Fruit fly (Drosophila melanogaster) whole organism, wandering third instar larva: ENCODE data around the gene CG8065.

Source experiments
- Dif ChIP-seq: fragments of 200-275, 200-300 bp; sonication (Bioruptor generic); optimal IDR thresholded peaks from 2 replicates; lab custom pipeline; 2018; ENCODE audit warnings: missing biosample characterization, missing genetic modification characterization; ENCODE audit not compliant: partially characterized antibody
- Hr78 ChIP-seq: fragments of >200 bp; optimal IDR thresholded peaks from 2 replicates; lab custom pipeline; 2017; ENCODE audit warnings: missing biosample characterization, missing genetic modification characterization
- Mio ChIP-seq: sonication (Bioruptor generic); optimal IDR thresholded peaks from 2 replicates; lab custom pipeline; 2016; ENCODE audit warnings: missing biosample characterization, missing genetic modification characterization
- Myc ChIP-seq: fragments of >200 bp; optimal IDR thresholded peaks from 2 replicates; lab custom pipeline; 2017
- Rel ChIP-seq, 2 experiments: fragments of 200-800 bp; sonication (Bioruptor generic) in 1 of 2; optimal IDR thresholded peaks; 2 replicates in 1 of 2; 3 replicates in 1 of 2; lab custom pipeline; 2016 to 2019; ENCODE audit warnings: mild to moderate bottlenecking in 2 of 2, missing biosample characterization in 2 of 2, missing genetic modification characterization in 2 of 2, moderate library complexity in 1 of 2
- Sp1 ChIP-seq: fragments of 200-800 bp; sonication (Bioruptor generic); optimal IDR thresholded peaks from 3 replicates; lab custom pipeline; 2019; ENCODE audit warnings: missing biosample characterization, mild to moderate bottlenecking, missing genetic modification characterization, moderate library complexity
- dl ChIP-seq, 2 experiments: fragments of 175-275, 200-275 bp in 1 of 2; fragments of 200-275 bp in 1 of 2; sonication (Bioruptor generic); optimal IDR thresholded peaks; lab custom pipeline; 2018; ENCODE audit warnings: mild to moderate bottlenecking in 2 of 2, missing biosample characterization in 2 of 2, missing genetic modification characterization in 2 of 2, moderate library complexity in 2 of 2; ENCODE audit not compliant: partially characterized antibody in 2 of 2, insufficient read depth in 1 of 2
- dmrt93B ChIP-seq: fragments of 200-800 bp; sonication (Bioruptor generic); optimal IDR thresholded peaks from 2 replicates; lab custom pipeline; 2018; ENCODE audit warnings: missing biosample characterization, mild to moderate bottlenecking, missing genetic modification characterization
- ey ChIP-seq: fragments of 200-800 bp; sonication (Bioruptor generic); optimal IDR thresholded peaks from 2 replicates; lab custom pipeline; 2016; ENCODE audit warnings: missing biosample characterization, missing genetic modification characterization
- h ChIP-seq: fragments of 200-800 bp; sonication (Bioruptor generic); optimal IDR thresholded peaks from 3 replicates; lab custom pipeline; 2016; ENCODE audit warnings: missing biosample characterization, mild to moderate bottlenecking, missing genetic modification characterization
- jim ChIP-seq: fragments of 175-275, 200-325 bp; sonication (Bioruptor generic); optimal IDR thresholded peaks from 2 replicates; lab custom pipeline; 2016; ENCODE audit warnings: missing biosample characterization, mild to moderate bottlenecking, missing genetic modification characterization
- pan ChIP-seq: fragments of >200 bp; optimal IDR thresholded peaks from 2 replicates; lab custom pipeline; 2017
- psq ChIP-seq: fragments of 200-800 bp; sonication (Bioruptor generic); optimal IDR thresholded peaks from 3 replicates; lab custom pipeline; 2017; ENCODE audit warnings: missing biosample characterization, mild to moderate bottlenecking, missing genetic modification characterization, moderate library complexity
- usp ChIP-seq: fragments of >200 bp; optimal IDR thresholded peaks from 2 replicates; lab custom pipeline; 2017; ENCODE audit warnings: missing biosample characterization, missing genetic modification characterization

dm6 chr3L:10198571-10198970, 16.9 kb upstream of the CG8065 start:
- TF ChIP-seq Mio (GFP tag; lab: Kevin White, UChicago), result no peak
- TF ChIP-seq dmrt93B (GFP tag; lab: Kevin White, UChicago), result no peak
- TF ChIP-seq ey (GFP tag; lab: Kevin White, UChicago), result no peak
- TF ChIP-seq pan (lab: Kevin White, UChicago), result no peak
- no peak for TF ChIP-seq Hr78 (GFP tag; lab: Kevin White, UChicago)
- TF ChIP-seq Dif (GFP tag; lab: Kevin White, UChicago), result no peak
- no peak for TF ChIP-seq Rel (GFP tag; optimal IDR thresholded peaks at IDR 0.05; lab: Kevin White, UChicago)
- no peak for TF ChIP-seq Rel (tag; optimal IDR thresholded peaks at IDR 0.05; lab: Kevin White, UChicago)
- no peak for TF ChIP-seq h (GFP tag; lab: Kevin White, UChicago)
- TF ChIP-seq Sp1 (GFP tag; lab: Kevin White, UChicago), result no peak
- TF ChIP-seq Myc (lab: Kevin White, UChicago), result no peak
- TF ChIP-seq usp (GFP tag; lab: Kevin White, UChicago), result no peak
- TF ChIP-seq dl (GFP tag; optimal IDR thresholded peaks at IDR 0.05; lab: Kevin White, UChicago; ENCODE audit: insufficient read depth in 1 of 2, partially characterized antibody in 2 of 2), result no peak
- TF ChIP-seq jim (GFP tag; lab: Kevin White, UChicago), result no peak
- no peak for TF ChIP-seq psq
